Worm (Caenorhabditis elegans) whole organism, L1 larva: ENCODE data around the gene Y48C3A.5.
A peak's percentile ranks its signal among the peaks of the same experiment; 100 is the strongest.

Experiments used
- C04F5.9 ChIP-seq: sonication (generic microtip); optimal IDR thresholded peaks from 2 replicates; lab custom pipeline; 2016; ENCODE audit warnings: missing genetic modification characterization, missing compliant biosample characterization
- C34B4.2 ChIP-seq: sonication (generic microtip); optimal IDR thresholded peaks from 2 replicates; lab custom pipeline; 2017; ENCODE audit warnings: mild to moderate bottlenecking, missing genetic modification characterization, missing compliant biosample characterization
- F16B12.6 ChIP-seq: fragments of 150-350 bp; optimal IDR thresholded peaks from 2 replicates; lab custom pipeline; 2014; ENCODE audit warnings: missing biosample characterization, missing genetic modification characterization
- alr-1 ChIP-seq: fragments of 200-800 bp; sonication (Bioruptor generic); optimal IDR thresholded peaks from 2 replicates; lab custom pipeline; 2018; ENCODE audit warnings: borderline replicate concordance, mild to moderate bottlenecking, missing genetic modification characterization, missing compliant biosample characterization
- ama-1 ChIP-seq: fragments of 150-350 bp; optimal IDR thresholded peaks from 2 replicates; lab custom pipeline; 2014
- blmp-1 ChIP-seq: fragments of 150-350 bp; optimal IDR thresholded peaks from 2 replicates; lab custom pipeline; 2014; ENCODE audit warnings: missing biosample characterization, missing genetic modification characterization
- ceh-8 ChIP-seq: fragments of 200-800 bp; sonication (Bioruptor generic); optimal IDR thresholded peaks from 2 replicates; lab custom pipeline; 2018; ENCODE audit warnings: mild to moderate bottlenecking, missing genetic modification characterization, moderate library complexity, missing compliant biosample characterization
- ceh-82 ChIP-seq, 3 experiments: fragments of 150-350 bp in 1 of 3; sonication (generic microtip) in 2 of 3; optimal IDR thresholded peaks; 2 replicates each; lab custom pipeline; 2014 to 2017; ENCODE audit warnings: missing biosample characterization in 3 of 3, missing genetic modification characterization in 3 of 3
- ceh-88 ChIP-seq: fragments of 200-800 bp; sonication (Bioruptor generic); IDR thresholded peaks from 2 replicates; pipeline ENCODE4 v1.3.6; 2022; ENCODE audit warnings: missing genetic modification characterization, missing compliant biosample characterization
- ceh-90 ChIP-seq: sonication (generic microtip); optimal IDR thresholded peaks from 2 replicates; lab custom pipeline; 2016; ENCODE audit warnings: missing genetic modification characterization, missing compliant biosample characterization
- ces-1 ChIP-seq: fragments of 150-350 bp; optimal IDR thresholded peaks from 2 replicates; lab custom pipeline; 2014; ENCODE audit warnings: missing biosample characterization, missing genetic modification reagents, missing genetic modification characterization
- dpl-1 ChIP-seq, 3 experiments: fragments of 150-350 bp in 2 of 3; sonication (generic microtip) in 1 of 3; optimal IDR thresholded peaks; 2 replicates each; lab custom pipeline; 2014 to 2017; ENCODE audit warnings: missing biosample characterization in 3 of 3, missing genetic modification characterization in 3 of 3, missing genetic modification reagents in 3 of 3
- dsc-1 ChIP-seq: sonication (generic microtip); optimal IDR thresholded peaks from 2 replicates; lab custom pipeline; 2016; ENCODE audit warnings: mild to moderate bottlenecking, missing genetic modification characterization, missing compliant biosample characterization
- efl-1 ChIP-seq, 4 experiments: fragments of 150-350 bp; optimal IDR thresholded peaks in 3 of 4; peaks in 1 of 4; 1 replicate in 1 of 4; 2 replicates in 3 of 4; lab custom pipeline; 2014; ENCODE audit warnings: missing biosample characterization in 2 of 4, missing genetic modification characterization in 2 of 4, missing genetic modification reagents in 2 of 4
- efl-3 ChIP-seq: fragments of 200-800 bp; sonication (Bioruptor generic); optimal IDR thresholded peaks from 2 replicates; lab custom pipeline; 2018; ENCODE audit warnings: mild to moderate bottlenecking, missing genetic modification characterization, missing compliant biosample characterization
- egl-13 ChIP-seq: sonication (generic microtip); optimal IDR thresholded peaks from 2 replicates; lab custom pipeline; 2016; ENCODE audit warnings: missing genotype, missing genetic modification reagents, missing genetic modification characterization, missing compliant biosample characterization
- egl-27 ChIP-seq, 2 experiments: fragments of 150-350 bp in 1 of 2; sonication (generic microtip); optimal IDR thresholded peaks; 3 replicates each; lab custom pipeline; 2017 to 2018; ENCODE audit warnings: missing biosample characterization in 2 of 2, missing genetic modification characterization in 2 of 2, missing genetic modification reagents in 2 of 2
- elt-2 ChIP-seq: sonication (generic microtip); optimal IDR thresholded peaks from 2 replicates; lab custom pipeline; 2016; ENCODE audit warnings: missing genetic modification characterization, mild to moderate bottlenecking, inconsistent platforms, missing compliant biosample characterization, missing genetic modification reagents
- ets-5 ChIP-seq: fragments of 200-800 bp; sonication (Bioruptor generic); IDR thresholded peaks from 2 replicates; pipeline ENCODE4 v1.3.6; 2022; ENCODE audit warnings: missing genetic modification characterization, missing compliant biosample characterization
- fkh-8 ChIP-seq: sonication (generic microtip); optimal IDR thresholded peaks from 2 replicates; lab custom pipeline; 2016; ENCODE audit warnings: mild to moderate bottlenecking, missing genetic modification characterization, missing compliant biosample characterization
- fos-1 ChIP-seq: fragments of 150-350 bp; optimal IDR thresholded peaks from 2 replicates; lab custom pipeline; 2014; ENCODE audit warnings: missing biosample characterization, missing genetic modification characterization
- grh-1 ChIP-seq: fragments of 200-800 bp; sonication (Bioruptor generic); IDR thresholded peaks from 2 replicates; pipeline ENCODE4 v1.3.6; 2022; ENCODE audit warnings: missing genetic modification reagents, missing genetic modification characterization, missing compliant biosample characterization
- hlh-17 ChIP-seq: fragments of 200-800 bp; sonication (Bioruptor generic); optimal IDR thresholded peaks from 2 replicates; lab custom pipeline; 2018; ENCODE audit warnings: missing genetic modification characterization, mild to moderate bottlenecking, missing compliant biosample characterization, moderate library complexity, borderline replicate concordance
- hlh-4 ChIP-seq: sonication (generic microtip); optimal IDR thresholded peaks from 2 replicates; lab custom pipeline; 2016; ENCODE audit warnings: mild to moderate bottlenecking, missing genetic modification characterization, missing compliant biosample characterization
- hpl-2 ChIP-seq: fragments of 150-350 bp; optimal IDR thresholded peaks from 2 replicates; lab custom pipeline; 2014; ENCODE audit warnings: missing biosample characterization, missing genetic modification reagents, missing genetic modification characterization
- lin-13 ChIP-seq: fragments of 150-350 bp; optimal IDR thresholded peaks from 2 replicates; lab custom pipeline; 2014; ENCODE audit warnings: missing biosample characterization, missing genetic modification reagents, missing genetic modification characterization
- lin-35 ChIP-seq, 2 experiments: fragments of 150-350 bp; optimal IDR thresholded peaks; 2 replicates each; lab custom pipeline; 2014; ENCODE audit warnings: missing biosample characterization in 2 of 2, missing genetic modification characterization in 2 of 2, missing genetic modification reagents in 2 of 2
- lin-39 ChIP-seq: fragments of 150-350 bp; optimal IDR thresholded peaks from 2 replicates; lab custom pipeline; 2014; ENCODE audit warnings: missing biosample characterization, missing genetic modification reagents, missing genetic modification characterization
- lir-3 ChIP-seq: sonication (generic microtip); optimal IDR thresholded peaks from 2 replicates; lab custom pipeline; 2016; ENCODE audit warnings: mild to moderate bottlenecking, missing genetic modification characterization, moderate library complexity, missing compliant biosample characterization; ENCODE audit not compliant: poor library complexity
- lsy-2 ChIP-seq, 2 experiments: fragments of 150-350 bp; optimal IDR thresholded peaks; 2 replicates each; lab custom pipeline; 2014; ENCODE audit warnings: missing biosample characterization in 2 of 2, missing genetic modification characterization in 2 of 2
- mab-9 ChIP-seq: fragments of 200-800 bp; sonication (Bioruptor generic); IDR thresholded peaks from 2 replicates; pipeline ENCODE4 v1.3.6; 2022; ENCODE audit warnings: missing genetic modification reagents, missing genetic modification characterization, missing compliant biosample characterization
- mep-1 ChIP-seq: fragments of 150-350 bp; optimal IDR thresholded peaks from 2 replicates; lab custom pipeline; 2014; ENCODE audit warnings: missing biosample characterization, missing genetic modification characterization
- nhr-11 ChIP-seq: fragments of 150-350 bp; optimal IDR thresholded peaks from 2 replicates; lab custom pipeline; 2014; ENCODE audit warnings: missing biosample characterization, missing genetic modification characterization
- nhr-28 ChIP-seq: fragments of 150-350 bp; optimal IDR thresholded peaks from 2 replicates; lab custom pipeline; 2014; ENCODE audit warnings: missing biosample characterization, missing genetic modification characterization
- nhr-71 ChIP-seq: sonication (generic microtip); optimal IDR thresholded peaks from 2 replicates; lab custom pipeline; 2016; ENCODE audit warnings: mild to moderate bottlenecking, missing genetic modification characterization, moderate library complexity, missing compliant biosample characterization
- nhr-76 ChIP-seq: sonication (generic microtip); optimal IDR thresholded peaks from 2 replicates; lab custom pipeline; 2017; ENCODE audit warnings: missing biosample characterization, missing genetic modification characterization
- nhr-90 ChIP-seq: sonication (generic microtip); optimal IDR thresholded peaks from 2 replicates; lab custom pipeline; 2016; ENCODE audit warnings: mild to moderate bottlenecking, missing genetic modification characterization, missing compliant biosample characterization; ENCODE audit not compliant: poor library complexity
- pax-3 ChIP-seq: fragments of 200-800 bp; sonication (Bioruptor generic); optimal IDR thresholded peaks from 2 replicates; lab custom pipeline; 2018; ENCODE audit warnings: mild to moderate bottlenecking, missing genetic modification characterization, moderate library complexity, missing compliant biosample characterization
- pqm-1 ChIP-seq: sonication (generic microtip); optimal IDR thresholded peaks from 3 replicates; lab custom pipeline; 2017; ENCODE audit warnings: missing biosample characterization, missing genetic modification characterization
- rnt-1 ChIP-seq: sonication (generic microtip); optimal IDR thresholded peaks from 2 replicates; lab custom pipeline; 2016; ENCODE audit warnings: mild to moderate bottlenecking, missing genetic modification characterization, moderate library complexity, missing compliant biosample characterization
- skn-1 ChIP-seq: fragments of 150-350 bp; optimal IDR thresholded peaks from 2 replicates; lab custom pipeline; 2014; ENCODE audit warnings: missing biosample characterization, missing genetic modification characterization
- snpc-4 ChIP-seq: fragments of 150-350 bp; optimal IDR thresholded peaks from 2 replicates; lab custom pipeline; 2014; ENCODE audit warnings: missing biosample characterization, missing genetic modification characterization
- snu-23 ChIP-seq: sonication (generic microtip); optimal IDR thresholded peaks from 2 replicates; lab custom pipeline; 2016; ENCODE audit warnings: missing genetic modification characterization, missing compliant biosample characterization
- sox-4 ChIP-seq: sonication (generic microtip); optimal IDR thresholded peaks from 2 replicates; lab custom pipeline; 2016; ENCODE audit warnings: missing genetic modification characterization, missing compliant biosample characterization
- sup-37 ChIP-seq: fragments of 200-800 bp; sonication (Bioruptor generic); optimal IDR thresholded peaks from 2 replicates; lab custom pipeline; 2018; ENCODE audit warnings: mild to moderate bottlenecking, missing genetic modification characterization, missing compliant biosample characterization
- swsn-7 ChIP-seq: sonication (generic microtip); optimal IDR thresholded peaks from 2 replicates; lab custom pipeline; 2016; ENCODE audit warnings: missing genetic modification characterization, missing compliant biosample characterization
- tbx-2 ChIP-seq: sonication (generic microtip); optimal IDR thresholded peaks from 2 replicates; lab custom pipeline; 2016; ENCODE audit warnings: missing genetic modification characterization, missing compliant biosample characterization
- unc-30 ChIP-seq: sonication (generic microtip); optimal IDR thresholded peaks from 2 replicates; lab custom pipeline; 2017; ENCODE audit warnings: missing biosample characterization, missing genetic modification characterization
- unc-86 ChIP-seq: sonication (generic microtip); optimal IDR thresholded peaks from 2 replicates; lab custom pipeline; 2016; ENCODE audit warnings: missing genetic modification characterization, missing compliant biosample characterization
- unc-98 ChIP-seq: fragments of 200-800 bp; sonication (Bioruptor generic); IDR thresholded peaks from 2 replicates; pipeline ENCODE4 v1.3.6; 2022; ENCODE audit warnings: missing genetic modification characterization, missing compliant biosample characterization
- vab-15 ChIP-seq: sonication (generic microtip); optimal IDR thresholded peaks from 2 replicates; lab custom pipeline; 2017; ENCODE audit warnings: missing genotype, mild to moderate bottlenecking, missing genetic modification characterization, missing compliant biosample characterization
- xbp-1 ChIP-seq: sonication (generic microtip); optimal IDR thresholded peaks from 2 replicates; lab custom pipeline; 2016; ENCODE audit warnings: missing genetic modification characterization, missing compliant biosample characterization
- zip-4 ChIP-seq: fragments of 200-800 bp; sonication (Bioruptor generic); optimal IDR thresholded peaks from 2 replicates; lab custom pipeline; 2018; ENCODE audit warnings: mild to moderate bottlenecking, missing genetic modification characterization, moderate library complexity, missing compliant biosample characterization

Gene Y48C3A.5

DNA sequence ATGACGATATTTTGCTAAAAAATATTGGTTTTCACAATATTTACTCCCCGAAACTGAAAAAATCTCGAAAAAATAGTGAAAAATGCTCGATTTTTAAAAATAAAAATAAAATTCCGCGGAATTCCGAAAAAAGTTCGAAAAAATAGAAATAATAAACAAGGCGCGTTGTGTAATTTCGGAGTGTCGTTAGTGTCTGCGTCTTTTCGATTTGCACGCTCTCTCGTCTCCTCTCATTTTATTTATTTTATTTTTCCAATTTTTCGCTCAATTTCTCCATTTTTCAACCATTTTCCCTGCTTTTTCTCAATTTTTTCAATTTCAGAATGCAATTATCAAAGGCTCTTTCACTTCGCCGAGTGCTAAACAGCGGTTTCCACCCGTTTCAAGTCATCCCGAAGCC lies 67.1 kb downstream of the Y48C3A.5 start, which contains the start of gene mrpl-20 (continued):
- TF ChIP-seq hlh-17 (GFP tag; lab: Kevin White, UChicago) (no peak), tbx-2 (tag; lab: Kevin White, UChicago) (peak; percentile 41), egl-27 (tag; optimal IDR thresholded peaks at IDR 0.05; lab: Kevin White, UChicago) (no peak), swsn-7 (tag; lab: Kevin White, UChicago) (peak; percentile 52), ces-1 (GFP tag; lab: Kevin White, UChicago) (no peak), unc-30 (tag; lab: Kevin White, UChicago) (no peak), sup-37 (GFP tag; lab: Kevin White, UChicago) (no peak), pax-3 (tag; lab: Kevin White, UChicago) (no peak), egl-13 (no peak), C04F5.9 (tag; lab: Kevin White, UChicago) (no peak), pqm-1 (no peak), nhr-76 (no peak), snu-23 (GFP tag; lab: Kevin White, UChicago) (peak; percentile 61), ceh-90 (tag; lab: Kevin White, UChicago) (no peak), mep-1 (tag; lab: Kevin White, UChicago) (peak; percentile 26), unc-86 (tag; lab: Kevin White, UChicago) (peak; percentile 27), grh-1 (no peak), nhr-11 (no peak), efl-1 (optimal IDR thresholded peaks at IDR 0.05; lab: Kevin White, UChicago) (peak; percentile 46 to 56), efl-1 (GFP tag; optimal IDR thresholded peaks at IDR 0.05 in 1 of 2; lab: Kevin White, UChicago) (peak; percentile 59 to 90), hlh-4 (tag; lab: Kevin White, UChicago) (no peak), snpc-4 (tag; lab: Kevin White, UChicago) (peak; percentile 27), nhr-71 (tag; lab: Kevin White, UChicago) (peak; percentile 49), lin-13 (GFP tag; lab: Kevin White, UChicago) (no peak), ceh-88 (GFP tag; lab: Robert Waterston, UW) (no peak), blmp-1 (peak; percentile 0), fos-1 (tag; lab: Kevin White, UChicago) (no peak), nhr-90 (tag; lab: Kevin White, UChicago) (no peak), dsc-1 (tag; lab: Kevin White, UChicago) (peak; percentile 37), fkh-8 (tag; lab: Kevin White, UChicago) (no peak), ceh-82 (tag; optimal IDR thresholded peaks at IDR 0.05; lab: Kevin White, UChicago) (peak; percentile 2 to 47 (median 46)), mab-9 (no peak), skn-1 (tag; lab: Kevin White, UChicago) (no peak), dpl-1 (GFP tag; optimal IDR thresholded peaks at IDR 0.05; lab: Kevin White, UChicago) (peak; percentile 27 to 51 (median 45)), unc-98 (GFP tag; lab: Robert Waterston, UW) (no peak), lsy-2 (tag; optimal IDR thresholded peaks at IDR 0.05; lab: Kevin White, UChicago) (peak; percentile 49 to 64), C34B4.2 (tag; lab: Kevin White, UChicago) (no peak), ceh-8 (no peak), ets-5 (GFP tag; lab: Robert Waterston, UW) (no peak), ama-1 (lab: Kevin White, UChicago) (no peak), hpl-2 (no peak), rnt-1 (tag; lab: Kevin White, UChicago) (peak; percentile 30), zip-4 (GFP tag; lab: Kevin White, UChicago) (no peak), xbp-1 (tag; lab: Kevin White, UChicago) (no peak), lin-39 (tag; lab: Kevin White, UChicago) (peak; percentile 30), lin-35 (GFP tag; optimal IDR thresholded peaks at IDR 0.05; lab: Kevin White, UChicago) (peak; percentile 43 to 60), vab-15 (tag; lab: Kevin White, UChicago) (no peak), F16B12.6 (tag; lab: Kevin White, UChicago) (no peak), efl-3 (GFP tag; lab: Kevin White, UChicago) (no peak), alr-1 (tag; lab: Kevin White, UChicago) (no peak), elt-2 (tag; lab: Kevin White, UChicago) (no peak), nhr-28 (no peak), lir-3 (tag; lab: Kevin White, UChicago) (no peak), sox-4 (no peak)
